Fruit fly (Drosophila melanogaster) whole organism, embryonic: ENCODE measurements around the gene Prp18.

Experiments
- Bteb2 ChIP-seq: fragments of 200-800 bp; sonication (Bioruptor generic); optimal IDR thresholded peaks from 2 replicates; lab custom pipeline; 2016; ENCODE audit warnings: missing biosample characterization, missing genetic modification characterization
- CG14860 ChIP-seq: fragments of 200-800 bp; sonication (Bioruptor generic); IDR thresholded peaks from 3 replicates; pipeline ENCODE4 v1.3.6; 2022; ENCODE audit warnings: missing biosample characterization, missing genetic modification characterization; ENCODE audit not compliant: partially characterized antibody
- CG1647 ChIP-seq: fragments of 200-800 bp; sonication (Bioruptor generic); optimal IDR thresholded peaks from 3 replicates; lab custom pipeline; 2016; ENCODE audit warnings: missing biosample characterization, missing genetic modification characterization
- CG17328 ChIP-seq: fragments of 200-800 bp; sonication (Bioruptor generic); IDR thresholded peaks from 2 replicates; pipeline ENCODE4 v1.3.6; 2022; ENCODE audit warnings: missing biosample characterization, missing genetic modification characterization
- CG17361 ChIP-seq: fragments of 200-800 bp; sonication (Bioruptor generic); IDR thresholded peaks from 3 replicates; pipeline ENCODE4 v1.3.6; 2022; ENCODE audit warnings: missing biosample characterization, missing genetic modification characterization
- CG18599 ChIP-seq: fragments of 200-800 bp; sonication (Bioruptor generic); optimal IDR thresholded peaks from 3 replicates; lab custom pipeline; 2017; ENCODE audit warnings: missing biosample characterization, missing genetic modification characterization, mild to moderate bottlenecking, moderate library complexity, missing genetic modification reagents
- CG2199 ChIP-seq: fragments of 200-800 bp; sonication (Bioruptor generic); IDR thresholded peaks from 3 replicates; pipeline ENCODE4 v1.3.6; 2022; ENCODE audit warnings: missing biosample characterization, missing genetic modification characterization
- CG31441 ChIP-seq: fragments of 200-800 bp; sonication (Bioruptor generic); IDR thresholded peaks from 2 replicates; pipeline ENCODE4 v1.3.6; 2022; ENCODE audit warnings: missing biosample characterization, missing genetic modification characterization
- CG32767 ChIP-seq: fragments of 200-800 bp; sonication (Bioruptor generic); IDR thresholded peaks from 2 replicates; pipeline ENCODE4 v1.3.6; 2022; ENCODE audit warnings: missing biosample characterization, missing genetic modification characterization
- CG34376 ChIP-seq: fragments of 200-800 bp; sonication (Bioruptor generic); optimal IDR thresholded peaks from 2 replicates; lab custom pipeline; 2018; ENCODE audit warnings: missing biosample characterization, mild to moderate bottlenecking, missing genetic modification characterization
- CG3838 ChIP-seq: fragments of 200-800 bp; sonication (Bioruptor generic); optimal IDR thresholded peaks from 3 replicates; lab custom pipeline; 2016; ENCODE audit warnings: missing biosample characterization, missing genetic modification characterization
- CG4404 ChIP-seq: fragments of 200-800 bp; sonication (Bioruptor generic); IDR thresholded peaks from 2 replicates; pipeline ENCODE4 v1.3.6; 2022; ENCODE audit warnings: missing biosample characterization, missing genetic modification characterization
- CG4617 ChIP-seq: fragments of 200-800 bp; sonication (Bioruptor generic); optimal IDR thresholded peaks from 3 replicates; lab custom pipeline; 2016; ENCODE audit warnings: missing biosample characterization, missing genetic modification characterization, borderline replicate concordance
- CG4707 ChIP-seq: fragments of 200-800 bp; sonication (Bioruptor generic); optimal IDR thresholded peaks from 2 replicates; lab custom pipeline; 2018; ENCODE audit warnings: missing biosample characterization, mild to moderate bottlenecking, missing genetic modification characterization, moderate library complexity
- CG6272 ChIP-seq: fragments of 200-800 bp; sonication (Bioruptor generic); IDR thresholded peaks from 2 replicates; pipeline ENCODE4 v1.3.6; 2022; ENCODE audit warnings: missing biosample characterization, missing genetic modification characterization
- CG8089 ChIP-seq: fragments of 200-800 bp; sonication (Bioruptor generic); optimal IDR thresholded peaks from 3 replicates; lab custom pipeline; 2016; ENCODE audit warnings: missing biosample characterization, missing genetic modification characterization
- D19A ChIP-seq: fragments of 200-800 bp; optimal IDR thresholded peaks from 3 replicates; lab custom pipeline; 2019; ENCODE audit warnings: missing biosample characterization, mild to moderate bottlenecking, missing genetic modification characterization, moderate library complexity
- Dad ChIP-seq: fragments of 200-800 bp; sonication (Bioruptor generic); optimal IDR thresholded peaks from 3 replicates; lab custom pipeline; 2016; ENCODE audit warnings: missing biosample characterization, missing genetic modification characterization
- Doc3 ChIP-seq: fragments of 200-800 bp; sonication (Bioruptor generic); IDR thresholded peaks from 3 replicates; pipeline ENCODE4 v1.3.6; 2022; ENCODE audit warnings: missing biosample characterization, missing genetic modification characterization; ENCODE audit not compliant: partially characterized antibody
- Drgx ChIP-seq: fragments of 200-800 bp; sonication (Bioruptor generic); IDR thresholded peaks from 2 replicates; pipeline ENCODE4 v1.3.6; 2022; ENCODE audit warnings: missing biosample characterization, missing genetic modification characterization
- Fer1 ChIP-seq: fragments of 200-800 bp; sonication (Bioruptor generic); optimal IDR thresholded peaks from 2 replicates; lab custom pipeline; 2017; ENCODE audit warnings: missing biosample characterization, mild to moderate bottlenecking, missing genetic modification characterization
- Gug ChIP-seq: fragments of 200-800 bp; sonication (Bioruptor generic); IDR thresholded peaks from 4 replicates; pipeline ENCODE4 v1.3.6; 2022; ENCODE audit warnings: missing biosample characterization, missing genetic modification characterization
- H15 ChIP-seq: fragments of 200-800 bp; sonication (Bioruptor generic); IDR thresholded peaks from 3 replicates; pipeline ENCODE4 v1.3.6; 2022; ENCODE audit warnings: missing biosample characterization, missing genetic modification characterization
- Side ChIP-seq: fragments of 200-800 bp; sonication (Bioruptor generic); optimal IDR thresholded peaks from 2 replicates; lab custom pipeline; 2016; ENCODE audit warnings: missing biosample characterization, missing genetic modification characterization
- Spps ChIP-seq: fragments of 200-800 bp; sonication (Bioruptor generic); optimal IDR thresholded peaks from 2 replicates; lab custom pipeline; 2018; ENCODE audit warnings: missing biosample characterization, mild to moderate bottlenecking, missing genetic modification characterization
- Taf1 ChIP-seq: fragments of 200-800 bp; sonication (Bioruptor generic); IDR thresholded peaks from 2 replicates; pipeline ENCODE4 v1.3.6; 2022; ENCODE audit warnings: missing biosample characterization, missing genetic modification characterization
- ab ChIP-seq: fragments of 200-800 bp; sonication (Bioruptor generic); optimal IDR thresholded peaks from 2 replicates; lab custom pipeline; 2016; ENCODE audit warnings: missing biosample characterization, missing genetic modification characterization
- aop ChIP-seq: fragments of 200-800 bp; sonication (Bioruptor generic); IDR thresholded peaks from 2 replicates; pipeline ENCODE4 v1.3.6; 2022; ENCODE audit warnings: missing biosample characterization, missing genetic modification characterization
- bsh ChIP-seq, 2 experiments: fragments of 200-800 bp; sonication (Bioruptor generic); optimal IDR thresholded peaks; 2 replicates each; lab custom pipeline; 2017 to 2018; ENCODE audit warnings: mild to moderate bottlenecking in 2 of 2, missing biosample characterization in 2 of 2, missing genetic modification characterization in 2 of 2, moderate library complexity in 1 of 2
- caup ChIP-seq: fragments of 200-800 bp; sonication (Bioruptor generic); optimal IDR thresholded peaks from 3 replicates; lab custom pipeline; 2017; ENCODE audit warnings: missing biosample characterization, mild to moderate bottlenecking, missing genetic modification characterization, moderate library complexity; ENCODE audit not compliant: severe bottlenecking
- chm ChIP-seq: fragments of 200-800 bp; sonication (Bioruptor generic); IDR thresholded peaks from 2 replicates; pipeline ENCODE4 v1.3.6; 2022; ENCODE audit warnings: missing biosample characterization, missing genetic modification characterization
- dysf ChIP-seq: fragments of 200-800 bp; sonication (Bioruptor generic); IDR thresholded peaks from 3 replicates; pipeline ENCODE4 v1.3.6; 2022; ENCODE audit warnings: missing biosample characterization, missing genetic modification characterization
- fd102C ChIP-seq: fragments of 200-800 bp; sonication (Bioruptor generic); optimal IDR thresholded peaks from 2 replicates; lab custom pipeline; 2018; ENCODE audit warnings: missing biosample characterization, mild to moderate bottlenecking, missing genetic modification characterization, moderate library complexity
- gce ChIP-seq: fragments of 200-800 bp; sonication (Bioruptor generic); IDR thresholded peaks from 3 replicates; pipeline ENCODE4 v1.3.6; 2022; ENCODE audit warnings: missing biosample characterization, missing genetic modification characterization
- hb ChIP-seq: fragments of 200-800 bp; sonication (Bioruptor generic); IDR thresholded peaks from 3 replicates; pipeline ENCODE4 v1.3.6; 2022; ENCODE audit warnings: missing biosample characterization, missing genetic modification characterization; ENCODE audit not compliant: partially characterized antibody
- klu ChIP-seq: fragments of 200-800 bp; sonication (Bioruptor generic); IDR thresholded peaks from 2 replicates; pipeline ENCODE4 v1.3.6; 2022; ENCODE audit warnings: missing biosample characterization, missing genetic modification characterization
- lab ChIP-seq: fragments of 200-800 bp; sonication (Bioruptor generic); optimal IDR thresholded peaks from 3 replicates; lab custom pipeline; 2017; ENCODE audit warnings: missing biosample characterization, missing genetic modification characterization, mild to moderate bottlenecking, moderate library complexity, missing genetic modification reagents
- luna ChIP-seq: fragments of 200-800 bp; sonication (Bioruptor generic); optimal IDR thresholded peaks from 2 replicates; lab custom pipeline; 2016; ENCODE audit warnings: missing biosample characterization, missing genetic modification characterization
- nerfin-1 ChIP-seq: fragments of 200-800 bp; sonication (Bioruptor generic); optimal IDR thresholded peaks from 3 replicates; lab custom pipeline; 2019; ENCODE audit warnings: missing biosample characterization, mild to moderate bottlenecking, missing genetic modification characterization, moderate library complexity
- nom ChIP-seq: fragments of 200-800 bp; sonication (Bioruptor generic); optimal IDR thresholded peaks from 2 replicates; lab custom pipeline; 2017; ENCODE audit warnings: missing biosample characterization, missing genetic modification characterization, mild to moderate bottlenecking, moderate library complexity, missing genetic modification reagents
- onecut ChIP-seq: fragments of 200-800 bp; sonication (Bioruptor generic); IDR thresholded peaks from 2 replicates; pipeline ENCODE4 v1.3.6; 2022; ENCODE audit warnings: missing biosample characterization, missing genetic modification characterization
- otp ChIP-seq: fragments of 200-800 bp; sonication (Bioruptor generic); IDR thresholded peaks from 3 replicates; pipeline ENCODE4, ENCODE4 v1.3.6; 2022; ENCODE audit warnings: missing biosample characterization, missing genetic modification characterization
- p53 ChIP-seq: fragments of 200-800 bp; sonication (Bioruptor generic); optimal IDR thresholded peaks from 2 replicates; lab custom pipeline; 2016; ENCODE audit warnings: missing biosample characterization, missing genetic modification characterization
- pan ChIP-seq, 4 experiments: fragments of >200 bp in 3 of 4; fragments of 200-800 bp in 1 of 4; sonication (Bioruptor generic) in 1 of 4; optimal IDR thresholded peaks in 3 of 4; IDR thresholded peaks in 1 of 4; 2 replicates each; pipeline versions ENCODE4 v1.3.6 to Lab custom; 2017 to 2022; ENCODE audit warnings: missing biosample characterization in 2 of 4, missing genetic modification characterization in 2 of 4, mixed read lengths in 1 of 4
- sqz ChIP-seq: fragments of 200-800 bp; sonication (Bioruptor generic); optimal IDR thresholded peaks from 3 replicates; lab custom pipeline; 2018; ENCODE audit warnings: missing biosample characterization, mild to moderate bottlenecking, missing genetic modification characterization
- zf30C ChIP-seq: fragments of 200-800 bp; sonication (Bioruptor generic); optimal IDR thresholded peaks from 3 replicates; lab custom pipeline; 2018; ENCODE audit warnings: missing biosample characterization, mild to moderate bottlenecking, missing genetic modification characterization

The Prp18 gene

dm6 chr3R:19070222-19070949, 39.3 kb upstream of the Prp18 start (continued):
- TF ChIP-seq chm (GFP tag; lab: Robert Waterston, UW) (no peak), CG2199 (no peak), Bteb2 (no peak), CG14860 (GFP tag; lab: Robert Waterston, UW) (no peak), CG8089 (no peak), CG3838 (GFP tag; lab: Kevin White, UChicago) (no peak), fd102C (no peak), pan (optimal IDR thresholded peaks at IDR 0.05; lab: Kevin White, UChicago) (no peak), pan (GFP tag; optimal IDR thresholded peaks at IDR 0.05 in 1 of 2, IDR thresholded peaks at IDR 0.05 in 1 of 2) (no peak), Side (GFP tag; lab: Kevin White, UChicago) (no peak), aop (GFP tag; lab: Robert Waterston, UW) (no peak), klu (GFP tag; lab: Robert Waterston, UW) (no peak)

- TF ChIP-seq gce (GFP tag; lab: Robert Waterston, UW) (no peak), Drgx (peak; percentile 26; the same call in 1 of the 2 replicates), bsh (GFP tag; optimal IDR thresholded peaks at IDR 0.05; lab: Kevin White, UChicago) (peak in 1 of 2 experiments; percentile 34), CG34376 (GFP tag; lab: Kevin White, UChicago) (no peak), D19A (tag; lab: Kevin White, UChicago) (peak; percentile 34), Doc3 (no peak), Taf1 (GFP tag; lab: Robert Waterston, UW) (no peak), CG1647 (GFP tag; lab: Kevin White, UChicago) (no peak), nom (no peak), luna (GFP tag; lab: Kevin White, UChicago) (no peak)
Observed at dm6 chr3R:19069740-19070139, 38.7 kb upstream of the Prp18 start.

dm6 chr3R:19067876-19068406, 36.9 kb upstream of the Prp18 start:
- TF ChIP-seq Spps (tag; lab: Kevin White, UChicago) (no peak), CG6272 (no peak), caup (GFP tag; lab: Kevin White, UChicago) (no peak), CG32767 (no peak), nerfin-1 (tag; lab: Kevin White, UChicago) (no peak), Fer1 (GFP tag; lab: Kevin White, UChicago) (peak; percentile 29), CG4404 (GFP tag; lab: Robert Waterston, UW) (no peak), Dad (GFP tag; lab: Kevin White, UChicago) (no peak), CG17361 (GFP tag; lab: Robert Waterston, UW) (no peak), p53 (no peak), CG18599 (GFP tag; lab: Kevin White, UChicago) (no peak), CG4707 (no peak), CG31441 (GFP tag; lab: Robert Waterston, UW) (no peak), H15 (GFP tag; lab: Robert Waterston, UW) (no peak), nom (no peak), sqz (GFP tag; lab: Kevin White, UChicago) (peak; percentile 53), dysf (no peak), lab (GFP tag; lab: Kevin White, UChicago) (peak; percentile 9), otp (no peak), CG4617 (GFP tag; lab: Kevin White, UChicago) (no peak), ab (GFP tag; lab: Kevin White, UChicago) (no peak), onecut (GFP tag; lab: Robert Waterston, UW) (peak; percentile 32; the same call in 1 of the 2 replicates), aop (GFP tag; lab: Robert Waterston, UW) (no peak), CG17328 (GFP tag; lab: Robert Waterston, UW) (0 out of 2 replicates have a peak, but pooled peaks have one; percentile 9), hb (no peak), Gug (GFP tag; lab: Robert Waterston, UW) (no peak), zf30C (GFP tag; lab: Kevin White, UChicago) (no peak)
